Worm (Caenorhabditis elegans) whole organism, late embryonic: ENCODE results near the gene ptr-20.

Experiments
- T23F11.4 ChIP-seq: fragments of 200-800 bp; sonication (Bioruptor generic); optimal IDR thresholded peaks from 2 replicates; lab custom pipeline; 2018; ENCODE audit warnings: mild to moderate bottlenecking, missing genetic modification characterization, missing compliant biosample characterization
- Y22D7AL.16 ChIP-seq: sonication (generic microtip); optimal IDR thresholded peaks from 2 replicates; lab custom pipeline; 2016; ENCODE audit warnings: missing genetic modification characterization, missing compliant biosample characterization
- ahr-1 ChIP-seq: sonication (generic microtip); optimal IDR thresholded peaks from 2 replicates; lab custom pipeline; 2016; ENCODE audit warnings: missing genetic modification characterization, missing compliant biosample characterization
- ama-1 ChIP-seq: fragments of 150-350 bp; optimal IDR thresholded peaks from 2 replicates; lab custom pipeline; 2014
- ceh-24 ChIP-seq: sonication (generic microtip); optimal IDR thresholded peaks from 2 replicates; lab custom pipeline; 2016; ENCODE audit warnings: mild to moderate bottlenecking, missing genetic modification characterization, missing compliant biosample characterization
- ceh-9 ChIP-seq: sonication (generic microtip); optimal IDR thresholded peaks from 2 replicates; lab custom pipeline; 2016; ENCODE audit warnings: mild to moderate bottlenecking, missing genetic modification characterization, inconsistent platforms, missing compliant biosample characterization
- dve-1 ChIP-seq: sonication (generic microtip); optimal IDR thresholded peaks from 2 replicates; lab custom pipeline; 2017; ENCODE audit warnings: antibody characterized with exemption, mild to moderate bottlenecking, missing genetic modification characterization, missing compliant biosample characterization
- hlh-8 ChIP-seq: sonication (generic microtip); optimal IDR thresholded peaks from 2 replicates; lab custom pipeline; 2016; ENCODE audit warnings: missing genotype, missing genetic modification characterization, missing compliant biosample characterization
- pax-1 ChIP-seq: fragments of 150-350 bp; optimal IDR thresholded peaks from 2 replicates; lab custom pipeline; 2014; ENCODE audit warnings: missing biosample characterization, missing genetic modification characterization
- pha-4 ChIP-seq: fragments of 150-350 bp; optimal IDR thresholded peaks from 2 replicates; lab custom pipeline; 2018; ENCODE audit warnings: missing biosample characterization, missing genetic modification reagents, missing genetic modification characterization
- zip-5 ChIP-seq: sonication (generic microtip); optimal IDR thresholded peaks from 2 replicates; lab custom pipeline; 2016; ENCODE audit warnings: missing genetic modification characterization, missing compliant biosample characterization

DNA sequence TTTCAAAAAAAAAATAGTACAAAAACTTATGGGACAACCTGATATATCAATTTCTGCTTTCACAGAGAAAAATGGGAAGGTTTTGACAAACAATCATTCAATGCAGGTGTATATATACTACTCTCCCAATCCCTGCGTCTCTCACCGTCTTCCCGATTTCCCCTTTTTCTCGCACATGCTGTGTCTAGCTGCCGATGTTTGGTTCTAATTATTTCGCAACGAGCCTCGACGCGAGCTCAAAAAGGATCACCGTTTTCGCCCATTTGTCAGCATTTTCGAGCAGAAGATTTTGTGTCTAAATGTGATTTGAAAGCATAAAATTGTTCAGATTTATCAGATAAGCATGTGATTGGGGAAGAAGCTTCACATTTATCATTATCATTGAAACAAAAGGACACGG is 15.2 kb downstream of the ptr-20 start:
- TF ChIP-seq pax-1 (no peak), T23F11.4 (no peak), zip-5 (no peak), hlh-8 (tag; lab: Kevin White, UChicago) (no peak), ama-1 (lab: Kevin White, UChicago) (no peak), ceh-24 (tag; lab: Kevin White, UChicago) (no peak), ahr-1 (tag; lab: Kevin White, UChicago) (no peak), pha-4 (tag; lab: Kevin White, UChicago) (no peak), ceh-9 (tag; lab: Kevin White, UChicago) (no peak), Y22D7AL.16 (tag; lab: Kevin White, UChicago) (no peak), dve-1 (tag; lab: Kevin White, UChicago) (no peak)
